Worm (Caenorhabditis elegans) whole organism, early embryonic: ENCODE measurements around the gene lgmn-1.

Experiments
- B0310.2 ChIP-seq: sonication (generic microtip); optimal IDR thresholded peaks from 2 replicates; lab custom pipeline; 2016; ENCODE audit warnings: mild to moderate bottlenecking, missing genetic modification characterization, missing compliant biosample characterization
- F13C5.2 ChIP-seq: sonication (generic microtip); optimal IDR thresholded peaks from 2 replicates; lab custom pipeline; 2017; ENCODE audit warnings: mild to moderate bottlenecking, missing genetic modification characterization, inconsistent platforms, missing compliant biosample characterization
- aly-1 ChIP-seq: sonication (generic microtip); optimal IDR thresholded peaks from 2 replicates; lab custom pipeline; 2016; ENCODE audit warnings: missing genetic modification characterization, missing compliant biosample characterization
- ama-1 ChIP-seq: fragments of 150-350 bp; optimal IDR thresholded peaks from 2 replicates; lab custom pipeline; 2014
- ceh-13 ChIP-seq: fragments of 200-800 bp; sonication (Bioruptor generic); optimal IDR thresholded peaks from 2 replicates; lab custom pipeline; 2018; ENCODE audit warnings: mild to moderate bottlenecking, missing genetic modification characterization, missing compliant biosample characterization
- ceh-36 ChIP-seq: sonication (generic microtip); optimal IDR thresholded peaks from 2 replicates; lab custom pipeline; 2016; ENCODE audit warnings: missing genetic modification characterization, inconsistent platforms, missing compliant biosample characterization
- ets-7 ChIP-seq: sonication (generic microtip); optimal IDR thresholded peaks from 2 replicates; lab custom pipeline; 2016; ENCODE audit warnings: missing genotype, missing genetic modification characterization, missing compliant biosample characterization
- flt-1 ChIP-seq: fragments of 200-800 bp; sonication (Bioruptor generic); IDR thresholded peaks from 2 replicates; pipeline ENCODE4 v1.3.6; 2022; ENCODE audit warnings: missing genetic modification characterization, missing compliant biosample characterization
- hmbx-1 ChIP-seq: sonication (generic microtip); optimal IDR thresholded peaks from 2 replicates; lab custom pipeline; 2016; ENCODE audit warnings: mild to moderate bottlenecking, missing genetic modification characterization, missing compliant biosample characterization
- hmg-4 ChIP-seq: fragments of 200-800 bp; sonication (Bioruptor generic); optimal IDR thresholded peaks from 2 replicates; lab custom pipeline; 2018; ENCODE audit warnings: mild to moderate bottlenecking, missing genetic modification characterization, missing compliant biosample characterization
- hnd-1 ChIP-seq: sonication (generic microtip); optimal IDR thresholded peaks from 2 replicates; lab custom pipeline; 2016; ENCODE audit warnings: missing genetic modification characterization, missing compliant biosample characterization
- pes-1 ChIP-seq: fragments of 200-800 bp; sonication (Bioruptor generic); IDR thresholded peaks from 2 replicates; pipeline ENCODE4 v1.3.6; 2022; ENCODE audit warnings: missing genetic modification reagents, missing genetic modification characterization, missing compliant biosample characterization
- scrt-1 ChIP-seq: fragments of 200-800 bp; sonication (Bioruptor generic); IDR thresholded peaks from 2 replicates; pipeline ENCODE4 v1.3.6; 2022; ENCODE audit warnings: missing genetic modification characterization, missing compliant biosample characterization
- sea-1 ChIP-seq: fragments of 200-800 bp; sonication (Bioruptor generic); conservative IDR thresholded peaks from 2 replicates; pipeline ENCODE4 v1.3.6; 2022; ENCODE audit warnings: missing genetic modification characterization, missing compliant biosample characterization
- tbx-11 ChIP-seq: fragments of 200-800 bp; sonication (Bioruptor generic); IDR thresholded peaks from 2 replicates; pipeline ENCODE4 v1.3.6; 2022; ENCODE audit warnings: missing genetic modification characterization, missing compliant biosample characterization
- tbx-37 ChIP-seq: fragments of 200-800 bp; sonication (Bioruptor generic); conservative IDR thresholded peaks from 2 replicates; pipeline ENCODE4 v1.3.6; 2022; ENCODE audit warnings: missing genetic modification reagents, missing genetic modification characterization, missing compliant biosample characterization
- tra-4 ChIP-seq: sonication (generic microtip); optimal IDR thresholded peaks from 2 replicates; lab custom pipeline; 2017; ENCODE audit warnings: missing genetic modification characterization, missing compliant biosample characterization

lgmn-1 gene

ce11 chrV:12530129-12530528 is 17.3 kb downstream of the lgmn-1 start:
- no peak for TF ChIP-seq scrt-1 (GFP tag; lab: Robert Waterston, UW)
- no peak for TF ChIP-seq hmbx-1 (tag; lab: Kevin White, UChicago)
- no peak for TF ChIP-seq tbx-11 (GFP tag; lab: Robert Waterston, UW)
- TF ChIP-seq ceh-36 (tag; lab: Kevin White, UChicago) = no peak
- no peak for TF ChIP-seq B0310.2 (tag; lab: Kevin White, UChicago)
- no peak for TF ChIP-seq F13C5.2 (tag; lab: Kevin White, UChicago)
- no peak for TF ChIP-seq flt-1 (GFP tag; lab: Robert Waterston, UW)
- no peak for TF ChIP-seq aly-1 (tag; lab: Kevin White, UChicago)
- TF ChIP-seq tbx-37 = no peak
- TF ChIP-seq tra-4 (tag; lab: Kevin White, UChicago) = no peak

ce11 chrV:12531084-12531483 is 18.2 kb downstream of the lgmn-1 start:
- TF ChIP-seq aly-1 (tag; lab: Kevin White, UChicago) (no peak), hmg-4 (GFP tag; lab: Kevin White, UChicago) (no peak), ceh-13 (no peak), ama-1 (no peak), ceh-36 (tag; lab: Kevin White, UChicago) (no peak), F13C5.2 (tag; lab: Kevin White, UChicago) (no peak), tbx-11 (GFP tag; lab: Robert Waterston, UW) (no peak), pes-1 (GFP tag; lab: Robert Waterston, UW) (no peak), ets-7 (no peak), flt-1 (GFP tag; lab: Robert Waterston, UW) (no peak), scrt-1 (GFP tag; lab: Robert Waterston, UW) (no peak)

ce11 chrV:12532369-12532768 is 19.5 kb downstream of the lgmn-1 start:
- TF ChIP-seq ets-7 (no peak), ceh-13 (no peak), flt-1 (GFP tag; lab: Robert Waterston, UW) (no peak), hmg-4 (GFP tag; lab: Kevin White, UChicago) (no peak), F13C5.2 (tag; lab: Kevin White, UChicago) (no peak), pes-1 (GFP tag; lab: Robert Waterston, UW) (no peak), ama-1 (no peak), tbx-11 (GFP tag; lab: Robert Waterston, UW) (no peak), B0310.2 (tag; lab: Kevin White, UChicago) (no peak), aly-1 (tag; lab: Kevin White, UChicago) (no peak), sea-1 (no peak), scrt-1 (GFP tag; lab: Robert Waterston, UW) (no peak), hnd-1 (tag; lab: Kevin White, UChicago) (no peak)

ce11 chrV:12533635-12534150 is 20.8 kb downstream of the lgmn-1 start:
- TF ChIP-seq tbx-37 (no peak), sea-1 (no peak), ama-1 (no peak), pes-1 (GFP tag; lab: Robert Waterston, UW) (no peak), hnd-1 (tag; lab: Kevin White, UChicago) (no peak), tra-4 (tag; lab: Kevin White, UChicago) (no peak), aly-1 (tag; lab: Kevin White, UChicago) (no peak), hmbx-1 (tag; lab: Kevin White, UChicago) (no peak), ceh-36 (tag; lab: Kevin White, UChicago) (no peak), tbx-11 (GFP tag; lab: Robert Waterston, UW) (no peak), ets-7 (no peak), ceh-13 (no peak), F13C5.2 (tag; lab: Kevin White, UChicago) (no peak), B0310.2 (tag; lab: Kevin White, UChicago) (no peak)

- TF ChIP-seq hmbx-1 (tag; lab: Kevin White, UChicago) = no peak
- no peak for TF ChIP-seq tbx-37
- no peak for TF ChIP-seq hmg-4 (GFP tag; lab: Kevin White, UChicago)
- TF ChIP-seq ceh-13 = no peak
- TF ChIP-seq aly-1 (tag; lab: Kevin White, UChicago) = no peak
Observed at ce11 chrV:12534941-12535340, 22.1 kb downstream of the lgmn-1 start.

ce11 chrV:12536409-12537038 is 23.7 kb downstream of the lgmn-1 start:
- no peak for TF ChIP-seq tra-4 (tag; lab: Kevin White, UChicago)
- TF ChIP-seq flt-1 (GFP tag; lab: Robert Waterston, UW) = no peak
- TF ChIP-seq ceh-13 = no peak
- TF ChIP-seq pes-1 (GFP tag; lab: Robert Waterston, UW) = no peak
- TF ChIP-seq scrt-1 (GFP tag; lab: Robert Waterston, UW) = no peak

ce11 chrV:12537505-12537904 is 24.6 kb downstream of the lgmn-1 start:
- TF ChIP-seq scrt-1 (GFP tag; lab: Robert Waterston, UW) (no peak), tra-4 (tag; lab: Kevin White, UChicago) (no peak), ceh-13 (no peak)
